Fruit fly (Drosophila melanogaster) whole organism, embryonic: Measurements from ENCODE around the gene HtrA2.

Source experiments
- Asciz ChIP-seq: fragments of 200-800 bp; sonication (Bioruptor generic); optimal IDR thresholded peaks from 2 replicates; lab custom pipeline; 2017; ENCODE audit warnings: missing biosample characterization, mild to moderate bottlenecking, missing genetic modification characterization, missing genetic modification reagents
- Atf3 ChIP-seq: fragments of 200-800 bp; sonication (Bioruptor generic); optimal IDR thresholded peaks from 3 replicates; lab custom pipeline; 2016; ENCODE audit warnings: missing biosample characterization, missing genetic modification characterization
- Atf6 ChIP-seq: fragments of 200-800 bp; sonication (Bioruptor generic); IDR thresholded peaks from 2 replicates; pipeline ENCODE4 v1.3.6; 2022; ENCODE audit warnings: missing biosample characterization, missing genetic modification characterization
- Bdp1 ChIP-seq: fragments of 200-800 bp; sonication (Bioruptor generic); optimal IDR thresholded peaks from 3 replicates; lab custom pipeline; 2016; ENCODE audit warnings: missing biosample characterization, missing genetic modification characterization
- CG11696 ChIP-seq: fragments of 200-800 bp; sonication (Bioruptor generic); IDR thresholded peaks from 2 replicates; pipeline ENCODE4 v1.3.6; 2022; ENCODE audit warnings: missing biosample characterization, missing genetic modification characterization
- CG12236 ChIP-seq: fragments of 200-800 bp; sonication (Bioruptor generic); optimal IDR thresholded peaks from 2 replicates; lab custom pipeline; 2016; ENCODE audit warnings: missing biosample characterization, missing genetic modification characterization
- CG12299 ChIP-seq: fragments of 200-800 bp; sonication (Bioruptor generic); optimal IDR thresholded peaks from 2 replicates; lab custom pipeline; 2018; ENCODE audit warnings: missing biosample characterization, mild to moderate bottlenecking, missing genetic modification characterization
- CG12769 ChIP-seq: fragments of 200-800 bp; sonication (Bioruptor generic); optimal IDR thresholded peaks from 2 replicates; lab custom pipeline; 2019; ENCODE audit warnings: missing biosample characterization, mild to moderate bottlenecking, missing genetic modification characterization, moderate library complexity
- CG13424 ChIP-seq: fragments of 200-800 bp; sonication (Bioruptor generic); optimal IDR thresholded peaks from 2 replicates; lab custom pipeline; 2019; ENCODE audit warnings: missing biosample characterization, mild to moderate bottlenecking, missing genetic modification characterization, moderate library complexity
- CG15011 ChIP-seq: fragments of 200-800 bp; sonication (Bioruptor generic); optimal IDR thresholded peaks from 3 replicates; lab custom pipeline; 2018; ENCODE audit warnings: missing biosample characterization, mild to moderate bottlenecking, missing genetic modification characterization
- CG1602 ChIP-seq: fragments of 200-800 bp; sonication (Bioruptor generic); optimal IDR thresholded peaks from 3 replicates; lab custom pipeline; 2016; ENCODE audit warnings: missing biosample characterization, missing genetic modification characterization
- CG18262 ChIP-seq: fragments of 200-800 bp; optimal IDR thresholded peaks from 3 replicates; lab custom pipeline; 2019; ENCODE audit warnings: missing biosample characterization, mild to moderate bottlenecking, missing genetic modification characterization, moderate library complexity
- CG30403 ChIP-seq: fragments of 200-800 bp; sonication (Bioruptor generic); optimal IDR thresholded peaks from 3 replicates; lab custom pipeline; 2016; ENCODE audit warnings: missing biosample characterization, missing genetic modification characterization
- CG3163 ChIP-seq: fragments of 200-800 bp; sonication (Bioruptor generic); optimal IDR thresholded peaks from 3 replicates; lab custom pipeline; 2016; ENCODE audit warnings: missing biosample characterization, missing genetic modification characterization
- CG8765 ChIP-seq: fragments of 200-800 bp; sonication (Bioruptor generic); IDR thresholded peaks from 2 replicates; pipeline ENCODE4 v1.3.6; 2022; ENCODE audit warnings: missing biosample characterization, missing genetic modification characterization
- CG9797 ChIP-seq: fragments of 200-800 bp; sonication (Bioruptor generic); optimal IDR thresholded peaks from 3 replicates; lab custom pipeline; 2018; ENCODE audit warnings: missing biosample characterization, mild to moderate bottlenecking, missing genetic modification characterization
- CG9817 ChIP-seq: fragments of 200-800 bp; sonication (Bioruptor generic); optimal IDR thresholded peaks from 2 replicates; lab custom pipeline; 2018; ENCODE audit warnings: missing biosample characterization, mild to moderate bottlenecking, missing genetic modification characterization, moderate library complexity
- CHES-1-like ChIP-seq: fragments of 200-800 bp; sonication (Bioruptor generic); optimal IDR thresholded peaks from 2 replicates; lab custom pipeline; 2016; ENCODE audit warnings: missing biosample characterization, missing genetic modification characterization
- CrebB ChIP-seq: fragments of 200-800 bp; sonication (Bioruptor generic); optimal IDR thresholded peaks from 3 replicates; lab custom pipeline; 2018; ENCODE audit warnings: missing biosample characterization, mild to moderate bottlenecking, missing genetic modification characterization
- Dad ChIP-seq: fragments of 200-800 bp; sonication (Bioruptor generic); optimal IDR thresholded peaks from 3 replicates; lab custom pipeline; 2016; ENCODE audit warnings: missing biosample characterization, missing genetic modification characterization
- Drgx ChIP-seq: fragments of 200-800 bp; sonication (Bioruptor generic); IDR thresholded peaks from 2 replicates; pipeline ENCODE4 v1.3.6; 2022; ENCODE audit warnings: missing biosample characterization, missing genetic modification characterization
- Eip74EF ChIP-seq, 2 experiments: fragments of 200-800 bp in 1 of 2; fragments of >200 bp in 1 of 2; sonication (Bioruptor generic) in 1 of 2; optimal IDR thresholded peaks; 2 replicates each; lab custom pipeline; 2017 to 2019; ENCODE audit warnings: missing biosample characterization in 2 of 2, missing genetic modification characterization in 2 of 2, mild to moderate bottlenecking in 1 of 2, moderate library complexity in 1 of 2
- HLH4C ChIP-seq: fragments of 200-800 bp; sonication (Bioruptor generic); IDR thresholded peaks from 3 replicates; pipeline ENCODE4 v1.3.6; 2022; ENCODE audit warnings: missing biosample characterization, missing genetic modification characterization; ENCODE audit not compliant: partially characterized antibody
- Hey ChIP-seq: fragments of 200-800 bp; sonication (Bioruptor generic); optimal IDR thresholded peaks from 3 replicates; lab custom pipeline; 2018; ENCODE audit warnings: missing biosample characterization, mild to moderate bottlenecking, missing genetic modification characterization
- Myb ChIP-seq: fragments of 200-800 bp; sonication (Bioruptor generic); optimal IDR thresholded peaks from 2 replicates; lab custom pipeline; 2016; ENCODE audit warnings: missing biosample characterization, missing genetic modification characterization
- NK7.1 ChIP-seq: fragments of 200-800 bp; sonication (Bioruptor generic); optimal IDR thresholded peaks from 3 replicates; lab custom pipeline; 2016; ENCODE audit warnings: missing biosample characterization, missing genetic modification characterization
- Nf-YB ChIP-seq: fragments of 200-800 bp; sonication (Bioruptor generic); optimal IDR thresholded peaks from 3 replicates; lab custom pipeline; 2019; ENCODE audit warnings: missing biosample characterization, mild to moderate bottlenecking, missing genetic modification characterization, moderate library complexity
- Xrp1 ChIP-seq: fragments of 200-800 bp; sonication (Bioruptor generic); IDR thresholded peaks from 2 replicates; pipeline ENCODE4 v1.3.6; 2022; ENCODE audit warnings: missing biosample characterization, missing genetic modification characterization
- al ChIP-seq: fragments of 200-800 bp; sonication (Bioruptor generic); IDR thresholded peaks from 2 replicates; pipeline ENCODE4 v1.3.6; 2022; ENCODE audit warnings: missing biosample characterization, missing genetic modification characterization
- ap ChIP-seq: fragments of 200-800 bp; sonication (Bioruptor generic); IDR thresholded peaks from 2 replicates; pipeline ENCODE4 v1.3.6; 2022; ENCODE audit warnings: missing biosample characterization, missing genetic modification characterization
- bsh ChIP-seq, 2 experiments: fragments of 200-800 bp; sonication (Bioruptor generic); optimal IDR thresholded peaks; 2 replicates each; lab custom pipeline; 2017 to 2018; ENCODE audit warnings: mild to moderate bottlenecking in 2 of 2, missing biosample characterization in 2 of 2, missing genetic modification characterization in 2 of 2, moderate library complexity in 1 of 2
- cad ChIP-seq: fragments of >200 bp; optimal IDR thresholded peaks from 2 replicates; lab custom pipeline; 2017; ENCODE audit warnings: missing biosample characterization, missing genetic modification characterization
- ci ChIP-seq: fragments of 200-800 bp; sonication (Bioruptor generic); IDR thresholded peaks from 3 replicates; pipeline ENCODE4 v1.3.6; 2022; ENCODE audit warnings: missing biosample characterization, missing genetic modification characterization
- croc ChIP-seq: fragments of 200-800 bp; sonication (Bioruptor generic); conservative IDR thresholded peaks from 3 replicates; pipeline ENCODE4 v1.3.6; 2022; ENCODE audit warnings: missing biosample characterization, missing genetic modification characterization
- dmrt11E ChIP-seq: fragments of 200-800 bp; sonication (Bioruptor generic); optimal IDR thresholded peaks from 3 replicates; lab custom pipeline; 2018; ENCODE audit warnings: missing biosample characterization, mild to moderate bottlenecking, missing genetic modification characterization, moderate library complexity
- gem ChIP-seq: fragments of 200-800 bp; sonication (Bioruptor generic); optimal IDR thresholded peaks from 2 replicates; lab custom pipeline; 2019; ENCODE audit warnings: missing biosample characterization, mild to moderate bottlenecking, missing genetic modification characterization, moderate library complexity
- gfzf ChIP-seq: fragments of 200-800 bp; sonication (Bioruptor generic); optimal IDR thresholded peaks from 2 replicates; lab custom pipeline; 2016; ENCODE audit warnings: missing biosample characterization, mild to moderate bottlenecking, missing genetic modification characterization, moderate library complexity
- grn ChIP-seq: fragments of 200-800 bp; sonication (Bioruptor generic); optimal IDR thresholded peaks from 3 replicates; lab custom pipeline; 2017; ENCODE audit warnings: missing biosample characterization, missing genetic modification characterization
- jumu ChIP-seq: fragments of 200-800 bp; sonication (Bioruptor generic); optimal IDR thresholded peaks from 3 replicates; lab custom pipeline; 2016; ENCODE audit warnings: missing biosample characterization, missing genetic modification characterization
- kni ChIP-seq: fragments of 200-800 bp; sonication (Bioruptor generic); optimal IDR thresholded peaks from 3 replicates; lab custom pipeline; 2017; ENCODE audit warnings: mild to moderate bottlenecking, missing biosample characterization, missing genetic modification reagents, missing genetic modification characterization
- nerfin-1 ChIP-seq: fragments of 200-800 bp; sonication (Bioruptor generic); optimal IDR thresholded peaks from 3 replicates; lab custom pipeline; 2019; ENCODE audit warnings: missing biosample characterization, mild to moderate bottlenecking, missing genetic modification characterization, moderate library complexity
- pb ChIP-seq: fragments of 200-800 bp; sonication (Bioruptor generic); optimal IDR thresholded peaks from 3 replicates; lab custom pipeline; 2016; ENCODE audit warnings: missing biosample characterization, missing genetic modification characterization
- pho ChIP-seq: fragments of 200-800 bp; sonication (Bioruptor generic); optimal IDR thresholded peaks from 2 replicates; lab custom pipeline; 2016; ENCODE audit warnings: missing biosample characterization, missing genetic modification characterization
- phol ChIP-seq: fragments of 200-800 bp; sonication (Bioruptor generic); optimal IDR thresholded peaks from 3 replicates; lab custom pipeline; 2018; ENCODE audit warnings: missing biosample characterization, mild to moderate bottlenecking, missing genetic modification characterization, moderate library complexity
- pita ChIP-seq: fragments of 200-800 bp; sonication (Bioruptor generic); optimal IDR thresholded peaks from 2 replicates; lab custom pipeline; 2017; ENCODE audit warnings: missing biosample characterization, mild to moderate bottlenecking, missing genetic modification characterization
- row ChIP-seq: fragments of 200-800 bp; sonication (Bioruptor generic); IDR thresholded peaks from 3 replicates; pipeline ENCODE4 v1.3.6; 2022; ENCODE audit warnings: missing biosample characterization, missing genetic modification characterization
- sens ChIP-seq: fragments of 200-800 bp; sonication (Bioruptor generic); peaks from one replicate; lab custom pipeline; 2016; ENCODE audit warnings: missing biosample characterization, missing genetic modification characterization
- twi ChIP-seq: fragments of 200-800 bp; optimal IDR thresholded peaks from 2 replicates; lab custom pipeline; 2019; ENCODE audit warnings: missing biosample characterization, mild to moderate bottlenecking, missing genetic modification characterization, moderate library complexity
- zfh2 ChIP-seq: fragments of 200-800 bp; sonication (Bioruptor generic); optimal IDR thresholded peaks from 2 replicates; lab custom pipeline; 2016; ENCODE audit warnings: missing biosample characterization, missing genetic modification characterization

The HtrA2 gene

dm6 chr3R:14513420-14513819 is 1.9 kb upstream of the HtrA2 start, which contains the start of gene CG8461 (continued):
- TF ChIP-seq Myb (GFP tag; lab: Kevin White, UChicago) (peak; percentile 56), CG12769 (tag; lab: Kevin White, UChicago) (no peak)
- TF ChIP-seq, all 482 proteins: peak for 42

- TF ChIP-seq zfh2 (GFP tag; lab: Kevin White, UChicago), result no peak
- TF ChIP-seq Hey, result no peak
- TF ChIP-seq CG8765 (GFP tag; lab: Robert Waterston, UW), result no peak
- TF ChIP-seq twi (tag; lab: Kevin White, UChicago), result no peak
- no peak for TF ChIP-seq kni (GFP tag; lab: Kevin White, UChicago)
- no peak for TF ChIP-seq jumu (GFP tag; lab: Kevin White, UChicago)
- no peak for TF ChIP-seq CG30403 (GFP tag; lab: Kevin White, UChicago)
- no peak for TF ChIP-seq pb (GFP tag; lab: Kevin White, UChicago)
- TF ChIP-seq CG12236 (GFP tag; lab: Kevin White, UChicago), result no peak
- TF ChIP-seq CG3163 (GFP tag; lab: Kevin White, UChicago), result no peak
- TF ChIP-seq al, result no peak
- TF ChIP-seq Dad, result no peak
- TF ChIP-seq HLH4C, result no peak
- TF ChIP-seq Atf3 (GFP tag; lab: Kevin White, UChicago), result no peak
- no peak for TF ChIP-seq pita (GFP tag; lab: Kevin White, UChicago)
- no peak for TF ChIP-seq CG13424 (tag; lab: Kevin White, UChicago)
- no peak for TF ChIP-seq Nf-YB (GFP tag; lab: Kevin White, UChicago)
- TF ChIP-seq Atf6 (GFP tag; lab: Robert Waterston, UW), result no peak
- TF ChIP-seq croc, result no peak
Measured at dm6 chr3R:14505120-14505519, 6.4 kb downstream of the HtrA2 start.

dm6 chr3R:14498072-14498471 is 13.4 kb downstream of the HtrA2 start:
- TF ChIP-seq gem (peak; percentile 30), NK7.1 (GFP tag; lab: Kevin White, UChicago) (no peak), Bdp1 (GFP tag; lab: Kevin White, UChicago) (no peak), Xrp1 (GFP tag; lab: Robert Waterston, UW) (0 out of 2 replicates have a peak, but pooled peaks have one; percentile 20), Drgx (GFP tag; lab: Robert Waterston, UW) (peak; percentile 66), sens (peak; percentile 78), Asciz (GFP tag; lab: Kevin White, UChicago) (no peak), gfzf (GFP tag; lab: Kevin White, UChicago) (no peak), phol (tag; lab: Kevin White, UChicago) (peak; percentile 0), row (peak; percentile 40; the same call in 1 of the 3 replicates), Eip74EF (GFP tag; optimal IDR thresholded peaks at IDR 0.05; lab: Kevin White, UChicago) (no peak), CG11696 (GFP tag; lab: Robert Waterston, UW) (0 out of 2 replicates have a peak, but pooled peaks have one; percentile 19), dmrt11E (peak; percentile 18), cad (peak; percentile 86), ap (GFP tag; lab: Robert Waterston, UW) (no peak), CG9797 (GFP tag; lab: Kevin White, UChicago) (no peak), CHES-1-like (GFP tag; lab: Kevin White, UChicago) (no peak), CG15011 (GFP tag; lab: Kevin White, UChicago) (no peak), pho (no peak), bsh (GFP tag; optimal IDR thresholded peaks at IDR 0.05; lab: Kevin White, UChicago) (peak in 1 of 2 experiments; percentile 21), CG18262 (tag; lab: Kevin White, UChicago) (no peak), CrebB (tag; lab: Kevin White, UChicago) (no peak), CG9817 (tag; lab: Kevin White, UChicago) (no peak), CG12299 (tag; lab: Kevin White, UChicago) (no peak), ci (GFP tag; lab: Robert Waterston, UW) (0 out of 3 replicates have a peak, but pooled peaks have one; percentile 22), nerfin-1 (tag; lab: Kevin White, UChicago) (no peak), Atf6 (GFP tag; lab: Robert Waterston, UW) (no peak), grn (GFP tag; lab: Kevin White, UChicago) (no peak), CG1602 (peak; percentile 1)
